Worm (Caenorhabditis elegans): ENCODE measurements around the gene xrn-1.

ce11 chrII:14049097-14049496 lies 19.6 kb upstream of the xrn-1 start:
- TF ChIP-seq snpc-4 (tag; optimal IDR thresholded peaks at IDR 0.05) (peak; percentile 6), ama-1 (optimal IDR thresholded peaks at IDR 0.05) (no peak), unc-62 (GFP tag; optimal IDR thresholded peaks at IDR 0.05) (no peak), elt-3 (tag; optimal IDR thresholded peaks at IDR 0.05) (no peak)
